Worm (Caenorhabditis elegans) whole organism, L1 larva: Measurements from ENCODE around the gene R53.5.

Experiments used
- C16A3.4 ChIP-seq: fragments of 150-350 bp; optimal IDR thresholded peaks from 2 replicates; lab custom pipeline; 2014; ENCODE audit warnings: missing biosample characterization, missing genetic modification characterization
- C34B4.2 ChIP-seq: sonication (generic microtip); optimal IDR thresholded peaks from 2 replicates; lab custom pipeline; 2017; ENCODE audit warnings: mild to moderate bottlenecking, missing genetic modification characterization, missing compliant biosample characterization
- Y116A8C.19 ChIP-seq: sonication (generic microtip); optimal IDR thresholded peaks from 2 replicates; lab custom pipeline; 2016; ENCODE audit warnings: missing compliant biosample characterization, missing genetic modification characterization, borderline replicate concordance
- aha-1 ChIP-seq: fragments of 150-350 bp; optimal IDR thresholded peaks from 2 replicates; lab custom pipeline; 2014; ENCODE audit warnings: missing biosample characterization, missing genetic modification characterization
- aly-2 ChIP-seq: fragments of 150-350 bp; optimal IDR thresholded peaks from 2 replicates; lab custom pipeline; 2014; ENCODE audit warnings: missing biosample characterization, missing genetic modification characterization
- ama-1 ChIP-seq: fragments of 150-350 bp; optimal IDR thresholded peaks from 2 replicates; lab custom pipeline; 2014
- blmp-1 ChIP-seq: fragments of 150-350 bp; optimal IDR thresholded peaks from 2 replicates; lab custom pipeline; 2014; ENCODE audit warnings: missing biosample characterization, missing genetic modification characterization
- ceh-82 ChIP-seq, 3 experiments: fragments of 150-350 bp in 1 of 3; sonication (generic microtip) in 2 of 3; optimal IDR thresholded peaks; 2 replicates each; lab custom pipeline; 2014 to 2017; ENCODE audit warnings: missing biosample characterization in 3 of 3, missing genetic modification characterization in 3 of 3
- ceh-90 ChIP-seq: sonication (generic microtip); optimal IDR thresholded peaks from 2 replicates; lab custom pipeline; 2016; ENCODE audit warnings: missing genetic modification characterization, missing compliant biosample characterization
- dpl-1 ChIP-seq, 3 experiments: fragments of 150-350 bp in 2 of 3; sonication (generic microtip) in 1 of 3; optimal IDR thresholded peaks; 2 replicates each; lab custom pipeline; 2014 to 2017; ENCODE audit warnings: missing biosample characterization in 3 of 3, missing genetic modification characterization in 3 of 3, missing genetic modification reagents in 3 of 3
- dsc-1 ChIP-seq: sonication (generic microtip); optimal IDR thresholded peaks from 2 replicates; lab custom pipeline; 2016; ENCODE audit warnings: mild to moderate bottlenecking, missing genetic modification characterization, missing compliant biosample characterization
- egl-13 ChIP-seq: sonication (generic microtip); optimal IDR thresholded peaks from 2 replicates; lab custom pipeline; 2016; ENCODE audit warnings: missing genotype, missing genetic modification reagents, missing genetic modification characterization, missing compliant biosample characterization
- ets-5 ChIP-seq: fragments of 200-800 bp; sonication (Bioruptor generic); IDR thresholded peaks from 2 replicates; pipeline ENCODE4 v1.3.6; 2022; ENCODE audit warnings: missing genetic modification characterization, missing compliant biosample characterization
- fos-1 ChIP-seq: fragments of 150-350 bp; optimal IDR thresholded peaks from 2 replicates; lab custom pipeline; 2014; ENCODE audit warnings: missing biosample characterization, missing genetic modification characterization
- hlh-4 ChIP-seq: sonication (generic microtip); optimal IDR thresholded peaks from 2 replicates; lab custom pipeline; 2016; ENCODE audit warnings: mild to moderate bottlenecking, missing genetic modification characterization, missing compliant biosample characterization
- hpl-2 ChIP-seq: fragments of 150-350 bp; optimal IDR thresholded peaks from 2 replicates; lab custom pipeline; 2014; ENCODE audit warnings: missing biosample characterization, missing genetic modification reagents, missing genetic modification characterization
- isw-1 ChIP-seq: fragments of 200-800 bp; sonication (Bioruptor generic); IDR thresholded peaks from 2 replicates; pipeline ENCODE4 v1.3.6; 2022; ENCODE audit warnings: missing genetic modification characterization, missing compliant biosample characterization
- jun-1 ChIP-seq: fragments of 150-350 bp; optimal IDR thresholded peaks from 2 replicates; lab custom pipeline; 2014; ENCODE audit warnings: missing biosample characterization, missing genetic modification reagents, missing genetic modification characterization
- lin-14 ChIP-seq: fragments of 200-800 bp; sonication (Bioruptor generic); optimal IDR thresholded peaks from 2 replicates; lab custom pipeline; 2018; ENCODE audit warnings: mild to moderate bottlenecking, missing genetic modification characterization, moderate library complexity, missing compliant biosample characterization
- lin-15B ChIP-seq: fragments of 150-350 bp; sonication (generic microtip); optimal IDR thresholded peaks from 3 replicates; lab custom pipeline; 2014; ENCODE audit warnings: missing biosample characterization, missing genetic modification characterization
- lin-39 ChIP-seq: fragments of 150-350 bp; optimal IDR thresholded peaks from 2 replicates; lab custom pipeline; 2014; ENCODE audit warnings: missing biosample characterization, missing genetic modification reagents, missing genetic modification characterization
- mab-9 ChIP-seq: fragments of 200-800 bp; sonication (Bioruptor generic); IDR thresholded peaks from 2 replicates; pipeline ENCODE4 v1.3.6; 2022; ENCODE audit warnings: missing genetic modification reagents, missing genetic modification characterization, missing compliant biosample characterization
- mdl-1 ChIP-seq, 2 experiments: fragments of 150-350 bp; optimal IDR thresholded peaks; 2 replicates each; lab custom pipeline; 2014 to 2017; ENCODE audit warnings: missing biosample characterization in 2 of 2, missing genetic modification characterization in 2 of 2, inconsistent platforms in 1 of 2
- nhr-19 ChIP-seq: fragments of 200-800 bp; sonication (Bioruptor generic); conservative IDR thresholded peaks from 2 replicates; pipeline ENCODE4 v1.3.6; 2022; ENCODE audit warnings: missing genetic modification characterization, missing compliant biosample characterization
- nhr-20 ChIP-seq: sonication (generic microtip); optimal IDR thresholded peaks from 2 replicates; lab custom pipeline; 2016; ENCODE audit warnings: mild to moderate bottlenecking, missing genetic modification characterization, missing compliant biosample characterization
- nhr-28 ChIP-seq: fragments of 150-350 bp; optimal IDR thresholded peaks from 2 replicates; lab custom pipeline; 2014; ENCODE audit warnings: missing biosample characterization, missing genetic modification characterization
- nhr-71 ChIP-seq: sonication (generic microtip); optimal IDR thresholded peaks from 2 replicates; lab custom pipeline; 2016; ENCODE audit warnings: mild to moderate bottlenecking, missing genetic modification characterization, moderate library complexity, missing compliant biosample characterization
- nhr-77 ChIP-seq: fragments of 150-350 bp; optimal IDR thresholded peaks from 2 replicates; lab custom pipeline; 2014; ENCODE audit warnings: missing biosample characterization, missing genetic modification characterization
- nhr-85 ChIP-seq: sonication (generic microtip); peaks from one replicate; lab custom pipeline; 2016; ENCODE audit warnings: missing genetic modification characterization, inconsistent platforms, missing compliant biosample characterization
- nhr-90 ChIP-seq: sonication (generic microtip); optimal IDR thresholded peaks from 2 replicates; lab custom pipeline; 2016; ENCODE audit warnings: mild to moderate bottlenecking, missing genetic modification characterization, missing compliant biosample characterization; ENCODE audit not compliant: poor library complexity
- pax-3 ChIP-seq: fragments of 200-800 bp; sonication (Bioruptor generic); optimal IDR thresholded peaks from 2 replicates; lab custom pipeline; 2018; ENCODE audit warnings: mild to moderate bottlenecking, missing genetic modification characterization, moderate library complexity, missing compliant biosample characterization
- skn-1 ChIP-seq: fragments of 150-350 bp; optimal IDR thresholded peaks from 2 replicates; lab custom pipeline; 2014; ENCODE audit warnings: missing biosample characterization, missing genetic modification characterization
- snpc-4 ChIP-seq: fragments of 150-350 bp; optimal IDR thresholded peaks from 2 replicates; lab custom pipeline; 2014; ENCODE audit warnings: missing biosample characterization, missing genetic modification characterization
- sup-37 ChIP-seq: fragments of 200-800 bp; sonication (Bioruptor generic); optimal IDR thresholded peaks from 2 replicates; lab custom pipeline; 2018; ENCODE audit warnings: mild to moderate bottlenecking, missing genetic modification characterization, missing compliant biosample characterization
- tbx-2 ChIP-seq: sonication (generic microtip); optimal IDR thresholded peaks from 2 replicates; lab custom pipeline; 2016; ENCODE audit warnings: missing genetic modification characterization, missing compliant biosample characterization
- unc-130 ChIP-seq: fragments of 150-350 bp; optimal IDR thresholded peaks from 2 replicates; lab custom pipeline; 2017; ENCODE audit warnings: missing biosample characterization, missing genetic modification characterization, inconsistent platforms
- unc-30 ChIP-seq: sonication (generic microtip); optimal IDR thresholded peaks from 2 replicates; lab custom pipeline; 2017; ENCODE audit warnings: missing biosample characterization, missing genetic modification characterization
- unc-62 ChIP-seq: fragments of 150-350 bp; optimal IDR thresholded peaks from 2 replicates; lab custom pipeline; 2014; ENCODE audit warnings: missing biosample characterization, missing genetic modification reagents, missing genetic modification characterization
- unc-86 ChIP-seq: sonication (generic microtip); optimal IDR thresholded peaks from 2 replicates; lab custom pipeline; 2016; ENCODE audit warnings: missing genetic modification characterization, missing compliant biosample characterization
- unc-98 ChIP-seq: fragments of 200-800 bp; sonication (Bioruptor generic); IDR thresholded peaks from 2 replicates; pipeline ENCODE4 v1.3.6; 2022; ENCODE audit warnings: missing genetic modification characterization, missing compliant biosample characterization
- xbp-1 ChIP-seq: sonication (generic microtip); optimal IDR thresholded peaks from 2 replicates; lab custom pipeline; 2016; ENCODE audit warnings: missing genetic modification characterization, missing compliant biosample characterization
- zip-4 ChIP-seq: fragments of 200-800 bp; sonication (Bioruptor generic); optimal IDR thresholded peaks from 2 replicates; lab custom pipeline; 2018; ENCODE audit warnings: mild to moderate bottlenecking, missing genetic modification characterization, moderate library complexity, missing compliant biosample characterization
- ztf-11 ChIP-seq, 2 experiments: sonication (generic microtip); optimal IDR thresholded peaks; 2 replicates each; lab custom pipeline; 2016 to 2017; ENCODE audit warnings: missing genetic modification characterization in 2 of 2, missing biosample characterization in 1 of 2, missing compliant biosample characterization in 1 of 2
- ztf-4 ChIP-seq: fragments of 150-350 bp; optimal IDR thresholded peaks from 2 replicates; lab custom pipeline; 2014; ENCODE audit warnings: missing biosample characterization, missing genetic modification characterization

The R53.5 gene

ce11 chrII:10010914-10011313, 40.6 kb upstream of the R53.5 start (continued):
- TF ChIP-seq unc-86 (no peak), nhr-19 (GFP tag; lab: Robert Waterston, UW) (no peak), dsc-1 (tag; lab: Kevin White, UChicago) (no peak), tbx-2 (tag; lab: Kevin White, UChicago) (no peak), nhr-85 (peak; percentile 76), unc-130 (no peak), Y116A8C.19 (no peak), ceh-90 (tag; lab: Kevin White, UChicago) (no peak), zip-4 (GFP tag; lab: Kevin White, UChicago) (no peak), nhr-71 (tag; lab: Kevin White, UChicago) (peak; percentile 40), skn-1 (tag; lab: Kevin White, UChicago) (no peak), isw-1 (GFP tag; lab: Robert Waterston, UW) (no peak), lin-15B (tag; lab: Kevin White, UChicago) (no peak), ztf-11 (tag; optimal IDR thresholded peaks at IDR 0.05; lab: Kevin White, UChicago) (no peak), C16A3.4 (peak; percentile 6), ztf-4 (tag; lab: Kevin White, UChicago) (no peak), nhr-28 (tag; lab: Kevin White, UChicago) (no peak), nhr-77 (tag; lab: Kevin White, UChicago) (no peak), jun-1 (no peak), dpl-1 (GFP tag; optimal IDR thresholded peaks at IDR 0.05; lab: Kevin White, UChicago) (no peak), ceh-82 (tag; optimal IDR thresholded peaks at IDR 0.05; lab: Kevin White, UChicago) (no peak), unc-62 (GFP tag; lab: Kevin White, UChicago) (no peak), hlh-4 (tag; lab: Kevin White, UChicago) (no peak), ama-1 (lab: Kevin White, UChicago) (no peak), mdl-1 (tag; optimal IDR thresholded peaks at IDR 0.05; lab: Kevin White, UChicago) (no peak), aly-2 (tag; lab: Kevin White, UChicago) (no peak), nhr-90 (tag; lab: Kevin White, UChicago) (peak; percentile 52), hpl-2 (no peak), unc-98 (no peak), C34B4.2 (no peak), fos-1 (tag; lab: Kevin White, UChicago) (no peak), aha-1 (tag; lab: Kevin White, UChicago) (no peak), nhr-20 (tag; lab: Kevin White, UChicago) (peak; percentile 10), ets-5 (GFP tag; lab: Robert Waterston, UW) (no peak), mab-9 (no peak), sup-37 (GFP tag; lab: Kevin White, UChicago) (no peak), blmp-1 (tag; lab: Kevin White, UChicago) (peak; percentile 84), unc-30 (tag; lab: Kevin White, UChicago) (no peak), pax-3 (tag; lab: Kevin White, UChicago) (no peak)

DNA sequence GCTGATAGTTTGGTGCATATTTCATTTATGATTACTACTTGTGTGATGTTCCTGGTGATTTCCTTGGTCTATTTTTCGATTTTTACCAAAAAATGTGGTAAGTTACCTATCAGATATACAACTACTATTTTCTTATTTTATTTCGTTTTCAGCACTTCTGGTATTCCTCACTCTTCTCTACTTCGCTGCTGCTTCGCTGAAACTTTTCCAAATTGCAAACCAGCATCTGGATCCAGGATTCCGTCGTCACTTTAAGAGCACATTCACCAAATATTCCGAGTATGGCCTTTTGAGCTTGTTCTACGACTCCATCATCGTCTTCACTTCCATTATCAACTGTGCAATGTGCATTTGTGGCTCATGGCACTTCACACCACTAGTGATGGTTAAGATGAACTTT, 38.3 kb upstream of the R53.5 start:
- TF ChIP-seq ceh-90 (tag; lab: Kevin White, UChicago) (no peak), xbp-1 (tag; lab: Kevin White, UChicago) (no peak), snpc-4 (tag; lab: Kevin White, UChicago) (no peak), lin-39 (tag; lab: Kevin White, UChicago) (no peak), C34B4.2 (no peak), egl-13 (no peak), lin-14 (GFP tag; lab: Kevin White, UChicago) (no peak)
- TF ChIP-seq, all 84 proteins: peak for 0
